Fruit fly (Drosophila melanogaster): ENCODE measurements around the gene Sas10.

DNA sequence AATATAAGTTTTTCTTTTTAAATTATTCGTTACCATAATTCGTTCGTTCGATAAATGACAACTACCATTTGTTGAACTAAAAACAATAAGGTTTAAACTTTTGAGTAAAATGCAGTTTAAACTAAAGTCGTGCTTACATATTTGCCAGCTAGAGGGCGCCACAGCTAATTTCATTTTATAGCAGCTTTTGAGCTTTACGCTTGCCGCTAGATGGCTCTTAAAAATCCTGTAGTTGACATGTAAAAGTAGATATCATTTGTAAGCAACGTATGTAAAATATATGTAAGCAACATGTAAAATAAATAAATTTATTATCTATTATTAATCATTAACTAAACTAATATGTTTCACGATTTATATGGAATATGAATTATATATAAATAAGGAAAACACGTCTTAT is 27.5 kb upstream of the Sas10 start:
- TF ChIP-seq rgr (GFP tag; optimal IDR thresholded peaks at IDR 0.05) (no peak), pan (optimal IDR thresholded peaks at IDR 0.05) (no peak), tai (GFP tag; optimal IDR thresholded peaks at IDR 0.05) (no peak), foxo (GFP tag; optimal IDR thresholded peaks at IDR 0.05) (no peak), lola (GFP tag; optimal IDR thresholded peaks at IDR 0.05) (no peak), GATAd (GFP tag; optimal IDR thresholded peaks at IDR 0.05) (no peak), usp (GFP tag; optimal IDR thresholded peaks at IDR 0.05) (no peak), h (GFP tag; optimal IDR thresholded peaks at IDR 0.05) (no peak), jim (GFP tag; optimal IDR thresholded peaks at IDR 0.05) (no peak), CrebA (GFP tag; optimal IDR thresholded peaks at IDR 0.05; ENCODE audit: borderline replicate concordance) (no peak), dl (GFP tag; optimal IDR thresholded peaks at IDR 0.05; ENCODE audit: insufficient read depth in 1 of 2, partially characterized antibody in 2 of 2) (no peak), Mio (GFP tag; optimal IDR thresholded peaks at IDR 0.05) (no peak)
